Fruit fly (Drosophila melanogaster) whole organism, embryonic: Measurements from ENCODE around the gene CG13360.

ENCODE experiments used
- Antp ChIP-seq: fragments of 200-800 bp; sonication (Bioruptor generic); optimal IDR thresholded peaks from 3 replicates; lab custom pipeline; 2016; ENCODE audit warnings: missing biosample characterization, missing genetic modification characterization
- CG10321 ChIP-seq: fragments of 200-800 bp; sonication (Bioruptor generic); IDR thresholded peaks from 2 replicates; pipeline ENCODE4 v1.3.6; 2022; ENCODE audit warnings: missing biosample characterization, missing genetic modification characterization
- CG10565 ChIP-seq: fragments of 200-800 bp; sonication (Bioruptor generic); optimal IDR thresholded peaks from 3 replicates; lab custom pipeline; 2016; ENCODE audit warnings: missing biosample characterization, mild to moderate bottlenecking, missing genetic modification characterization
- CG12299 ChIP-seq: fragments of 200-800 bp; sonication (Bioruptor generic); optimal IDR thresholded peaks from 2 replicates; lab custom pipeline; 2018; ENCODE audit warnings: missing biosample characterization, mild to moderate bottlenecking, missing genetic modification characterization
- CG1233 ChIP-seq: fragments of 200-800 bp; sonication (Bioruptor generic); optimal IDR thresholded peaks from 4 replicates; lab custom pipeline; 2018; ENCODE audit warnings: missing biosample characterization, mild to moderate bottlenecking, missing genetic modification characterization
- CG13424 ChIP-seq: fragments of 200-800 bp; sonication (Bioruptor generic); optimal IDR thresholded peaks from 2 replicates; lab custom pipeline; 2019; ENCODE audit warnings: missing biosample characterization, mild to moderate bottlenecking, missing genetic modification characterization, moderate library complexity
- CG15011 ChIP-seq: fragments of 200-800 bp; sonication (Bioruptor generic); optimal IDR thresholded peaks from 3 replicates; lab custom pipeline; 2018; ENCODE audit warnings: missing biosample characterization, mild to moderate bottlenecking, missing genetic modification characterization
- CG18476 ChIP-seq: fragments of 200-800 bp; sonication (Bioruptor generic); optimal IDR thresholded peaks from 2 replicates; lab custom pipeline; 2016; ENCODE audit warnings: missing biosample characterization, mild to moderate bottlenecking, missing genetic modification characterization
- CG30431 ChIP-seq: fragments of 200-800 bp; sonication (Bioruptor generic); optimal IDR thresholded peaks from 2 replicates; lab custom pipeline; 2017; ENCODE audit warnings: missing biosample characterization, missing genetic modification characterization
- CG32767 ChIP-seq: fragments of 200-800 bp; sonication (Bioruptor generic); IDR thresholded peaks from 2 replicates; pipeline ENCODE4 v1.3.6; 2022; ENCODE audit warnings: missing biosample characterization, missing genetic modification characterization
- CG33213 ChIP-seq: fragments of 200-800 bp; sonication (Bioruptor generic); optimal IDR thresholded peaks from 3 replicates; lab custom pipeline; 2016; ENCODE audit warnings: missing biosample characterization, missing genetic modification characterization
- CG4360 ChIP-seq: fragments of 200-800 bp; sonication (Bioruptor generic); IDR thresholded peaks from 2 replicates; pipeline ENCODE4 v1.3.6; 2022; ENCODE audit warnings: missing biosample characterization, missing genetic modification characterization
- CG4404 ChIP-seq: fragments of 200-800 bp; sonication (Bioruptor generic); IDR thresholded peaks from 2 replicates; pipeline ENCODE4 v1.3.6; 2022; ENCODE audit warnings: missing biosample characterization, missing genetic modification characterization
- CG4424 ChIP-seq: fragments of 200-800 bp; sonication (Bioruptor generic); optimal IDR thresholded peaks from 3 replicates; lab custom pipeline; 2016; ENCODE audit warnings: missing biosample characterization, missing genetic modification characterization
- CG4617 ChIP-seq: fragments of 200-800 bp; sonication (Bioruptor generic); optimal IDR thresholded peaks from 3 replicates; lab custom pipeline; 2016; ENCODE audit warnings: missing biosample characterization, missing genetic modification characterization, borderline replicate concordance
- CG4854 ChIP-seq: fragments of 200-800 bp; sonication (Bioruptor generic); optimal IDR thresholded peaks from 2 replicates; lab custom pipeline; 2016; ENCODE audit warnings: missing biosample characterization, missing genetic modification characterization, inconsistent platforms
- CG7271 ChIP-seq: fragments of 200-800 bp; sonication (Bioruptor generic); optimal IDR thresholded peaks from 2 replicates; lab custom pipeline; 2018; ENCODE audit warnings: missing biosample characterization, mild to moderate bottlenecking, missing genetic modification characterization, moderate library complexity
- CG7963 ChIP-seq: fragments of 200-800 bp; sonication (Bioruptor generic); IDR thresholded peaks from 3 replicates; pipeline ENCODE4 v1.3.6; 2022; ENCODE audit warnings: missing biosample characterization, missing genetic modification characterization; ENCODE audit not compliant: partially characterized antibody
- CG8089 ChIP-seq: fragments of 200-800 bp; sonication (Bioruptor generic); optimal IDR thresholded peaks from 3 replicates; lab custom pipeline; 2016; ENCODE audit warnings: missing biosample characterization, missing genetic modification characterization
- CkIIα-i1 ChIP-seq: fragments of 200-800 bp; sonication (Bioruptor generic); IDR thresholded peaks from 2 replicates; pipeline ENCODE4 v1.3.6; 2022; ENCODE audit warnings: missing biosample characterization, missing genetic modification characterization
- CrebB ChIP-seq: fragments of 200-800 bp; sonication (Bioruptor generic); optimal IDR thresholded peaks from 3 replicates; lab custom pipeline; 2018; ENCODE audit warnings: missing biosample characterization, mild to moderate bottlenecking, missing genetic modification characterization
- D19A ChIP-seq: fragments of 200-800 bp; optimal IDR thresholded peaks from 3 replicates; lab custom pipeline; 2019; ENCODE audit warnings: missing biosample characterization, mild to moderate bottlenecking, missing genetic modification characterization, moderate library complexity
- Doc2 ChIP-seq: fragments of 200-800 bp; sonication (Bioruptor generic); IDR thresholded peaks from 2 replicates; pipeline ENCODE4 v1.3.6; 2022; ENCODE audit warnings: missing biosample characterization, missing genetic modification characterization
- Lpt ChIP-seq: fragments of >200 bp; optimal IDR thresholded peaks from 2 replicates; lab custom pipeline; 2018; ENCODE audit warnings: missing biosample characterization, missing genetic modification characterization
- Nf-YC ChIP-seq: fragments of 200-800 bp; optimal IDR thresholded peaks from 3 replicates; lab custom pipeline; 2019; ENCODE audit warnings: missing biosample characterization, mild to moderate bottlenecking, missing genetic modification characterization, moderate library complexity
- NfI ChIP-seq: fragments of 200-800 bp; sonication (Bioruptor generic); optimal IDR thresholded peaks from 3 replicates; lab custom pipeline; 2018; ENCODE audit warnings: missing biosample characterization, mild to moderate bottlenecking, missing genetic modification characterization, moderate library complexity
- Oli ChIP-seq: fragments of 200-800 bp; sonication (Bioruptor generic); optimal IDR thresholded peaks from 2 replicates; lab custom pipeline; 2018; ENCODE audit warnings: missing biosample characterization, mild to moderate bottlenecking, missing genetic modification characterization, moderate library complexity
- Opbp ChIP-seq: fragments of 200-800 bp; sonication (Bioruptor generic); IDR thresholded peaks from 3 replicates; pipeline ENCODE4 v1.3.6; 2022; ENCODE audit warnings: missing biosample characterization, missing genetic modification characterization; ENCODE audit not compliant: partially characterized antibody
- Sox100B ChIP-seq: fragments of 200-800 bp; sonication (Bioruptor generic); optimal IDR thresholded peaks from 3 replicates; lab custom pipeline; 2018; ENCODE audit warnings: missing biosample characterization, mild to moderate bottlenecking, missing genetic modification characterization
- Sox102F ChIP-seq: fragments of 200-800 bp; sonication (Bioruptor generic); optimal IDR thresholded peaks from 2 replicates; lab custom pipeline; 2018; ENCODE audit warnings: missing biosample characterization, mild to moderate bottlenecking, missing genetic modification characterization, moderate library complexity
- Trl ChIP-seq, 3 experiments: fragments of >200 bp in 2 of 3; fragments of 200-800 bp in 1 of 3; sonication (Bioruptor generic) in 1 of 3; optimal IDR thresholded peaks; 2 replicates in 1 of 3; 3 replicates in 2 of 3; lab custom pipeline; 2016 to 2017; ENCODE audit warnings: missing biosample characterization in 1 of 3, missing genetic modification characterization in 1 of 3
- abd-A ChIP-seq: fragments of 200-800 bp; sonication (Bioruptor generic); optimal IDR thresholded peaks from 3 replicates; lab custom pipeline; 2019; ENCODE audit warnings: missing biosample characterization, mild to moderate bottlenecking, missing genetic modification characterization, moderate library complexity
- br ChIP-seq: fragments of >200 bp; optimal IDR thresholded peaks from 2 replicates; lab custom pipeline; 2017
- crp ChIP-seq, 2 experiments: fragments of 200-800 bp; sonication (Bioruptor generic); optimal IDR thresholded peaks; 2 replicates in 1 of 2; 3 replicates in 1 of 2; lab custom pipeline; 2017; ENCODE audit warnings: missing biosample characterization in 2 of 2, missing genetic modification characterization in 2 of 2, mild to moderate bottlenecking in 1 of 2, moderate library complexity in 1 of 2
- dan ChIP-seq: fragments of 200-800 bp; sonication (Bioruptor generic); IDR thresholded peaks from 2 replicates; pipeline ENCODE4 v1.3.6; 2022; ENCODE audit warnings: missing biosample characterization, missing genetic modification characterization
- dimm ChIP-seq: fragments of 200-800 bp; sonication (Bioruptor generic); IDR thresholded peaks from 2 replicates; pipeline ENCODE4 v1.3.6; 2022; ENCODE audit warnings: missing biosample characterization, missing genetic modification characterization
- ewg ChIP-seq: fragments of 200-800 bp; sonication (Bioruptor generic); optimal IDR thresholded peaks from 3 replicates; lab custom pipeline; 2017; ENCODE audit warnings: mild to moderate bottlenecking, missing biosample characterization, missing genetic modification reagents, missing genetic modification characterization
- fd3F ChIP-seq: fragments of 200-800 bp; sonication (Bioruptor generic); optimal IDR thresholded peaks from 2 replicates; lab custom pipeline; 2018; ENCODE audit warnings: missing biosample characterization, mild to moderate bottlenecking, missing genetic modification characterization, moderate library complexity
- grn ChIP-seq: fragments of 200-800 bp; sonication (Bioruptor generic); optimal IDR thresholded peaks from 3 replicates; lab custom pipeline; 2017; ENCODE audit warnings: missing biosample characterization, missing genetic modification characterization
- gsb ChIP-seq: fragments of 200-800 bp; sonication (Bioruptor generic); IDR thresholded peaks from 2 replicates; pipeline ENCODE4 v1.3.6; 2022; ENCODE audit warnings: missing biosample characterization, missing genetic modification characterization
- hkb ChIP-seq, 2 experiments: fragments of 200-800 bp in 1 of 2; fragments of >200 bp in 1 of 2; sonication (Bioruptor generic) in 1 of 2; IDR thresholded peaks in 1 of 2; optimal IDR thresholded peaks in 1 of 2; 2 replicates each; pipeline versions ENCODE4 v1.3.6 to Lab custom; 2017 to 2022; ENCODE audit warnings: missing biosample characterization in 1 of 2, missing genetic modification characterization in 1 of 2
- pb ChIP-seq: fragments of 200-800 bp; sonication (Bioruptor generic); optimal IDR thresholded peaks from 3 replicates; lab custom pipeline; 2016; ENCODE audit warnings: missing biosample characterization, missing genetic modification characterization
- peb ChIP-seq: fragments of 200-800 bp; sonication (Bioruptor generic); IDR thresholded peaks from 2 replicates; pipeline ENCODE4 v1.3.6; 2022; ENCODE audit warnings: missing biosample characterization, missing genetic modification characterization
- pita ChIP-seq: fragments of 200-800 bp; sonication (Bioruptor generic); optimal IDR thresholded peaks from 2 replicates; lab custom pipeline; 2017; ENCODE audit warnings: missing biosample characterization, mild to moderate bottlenecking, missing genetic modification characterization
- psq ChIP-seq: fragments of 200-800 bp; sonication (Bioruptor generic); optimal IDR thresholded peaks from 2 replicates; lab custom pipeline; 2017; ENCODE audit warnings: missing biosample characterization, missing genetic modification characterization
- slbo ChIP-seq: fragments of 200-800 bp; sonication (Bioruptor generic); IDR thresholded peaks from 2 replicates; pipeline ENCODE4 v1.3.6; 2022; ENCODE audit warnings: missing biosample characterization, missing genetic modification characterization
- stc ChIP-seq: fragments of 200-800 bp; sonication (Bioruptor generic); IDR thresholded peaks from 2 replicates; pipeline ENCODE4 v1.3.6; 2022; ENCODE audit warnings: missing biosample characterization, missing genetic modification characterization
- vfl ChIP-seq: fragments of 200-800 bp; sonication (Bioruptor generic); optimal IDR thresholded peaks from 2 replicates; lab custom pipeline; 2016; ENCODE audit warnings: missing biosample characterization, missing genetic modification characterization
- zfh1 ChIP-seq: fragments of 200-800 bp; sonication (Bioruptor generic); IDR thresholded peaks from 3 replicates; pipeline ENCODE4 v1.3.6; 2022; ENCODE audit warnings: missing biosample characterization, missing genetic modification characterization

Gene CG13360

dm6 chrX:765039-765508 is 24.8 kb downstream of the CG13360 start, which contains the start of gene RpL22 (continued):
- TF ChIP-seq CG4360 (GFP tag; lab: Robert Waterston, UW): peak; percentile 38; the same call in 1 of the 2 replicates
- TF ChIP-seq CG10565 (GFP tag; lab: Kevin White, UChicago): peak; percentile 52
- peak; percentile 84 for TF ChIP-seq CG15011
- peak; percentile 71 for TF ChIP-seq D19A
- TF ChIP-seq fd3F (GFP tag; lab: Kevin White, UChicago): peak; percentile 69
- TF ChIP-seq CG4404 (GFP tag; lab: Robert Waterston, UW): peak; percentile 66
- TF ChIP-seq crp (GFP tag; optimal IDR thresholded peaks at IDR 0.05; lab: Kevin White, UChicago): peak in 1 of 2 experiments; percentile 67
- peak; percentile 86 for TF ChIP-seq slbo (GFP tag; lab: Robert Waterston, UW)
- peak; percentile 82 for TF ChIP-seq CG4854 (GFP tag; lab: Kevin White, UChicago)
- no peak for TF ChIP-seq Lpt (GFP tag; lab: Kevin White, UChicago)
- TF ChIP-seq Oli (tag; lab: Kevin White, UChicago): peak; percentile 60
- TF ChIP-seq CG1233: peak; percentile 87
- TF ChIP-seq pb (GFP tag; lab: Kevin White, UChicago): peak; percentile 92
- peak; percentile 70 for TF ChIP-seq CG10321 (GFP tag; lab: Robert Waterston, UW)
- no peak for TF ChIP-seq br (lab: Kevin White, UChicago)
- TF ChIP-seq NfI: peak; percentile 93
- peak; percentile 91 for TF ChIP-seq CrebB (tag; lab: Kevin White, UChicago)
- peak; percentile 76 for TF ChIP-seq CG30431 (GFP tag; lab: Kevin White, UChicago)
- peak; percentile 72 for TF ChIP-seq vfl (GFP tag; lab: Kevin White, UChicago)
- peak; percentile 61 for TF ChIP-seq CG13424
- TF ChIP-seq CG8089: peak; percentile 93
- peak; percentile 89 for TF ChIP-seq zfh1
- peak; percentile 60 for TF ChIP-seq Sox102F (GFP tag; lab: Kevin White, UChicago)
- TF ChIP-seq ewg (GFP tag; lab: Kevin White, UChicago): peak; percentile 94
- peak; percentile 75 for TF ChIP-seq Antp
- no peak for TF ChIP-seq dan (GFP tag; lab: Robert Waterston, UW)
- no peak for TF ChIP-seq CG7963 (GFP tag; lab: Robert Waterston, UW)
- TF ChIP-seq CG4424: peak; percentile 81
- TF ChIP-seq CG7271 (tag; lab: Kevin White, UChicago): peak; percentile 82
- peak; percentile 83 for TF ChIP-seq psq (GFP tag; lab: Kevin White, UChicago)
- TF ChIP-seq grn (GFP tag; lab: Kevin White, UChicago): peak; percentile 79
- TF ChIP-seq abd-A (tag; lab: Kevin White, UChicago): peak; percentile 85
- no peak for TF ChIP-seq Trl (optimal IDR thresholded peaks at IDR 0.05; lab: Kevin White, UChicago)
- peak; percentile 92 for TF ChIP-seq Trl (GFP tag; optimal IDR thresholded peaks at IDR 0.05; lab: Kevin White, UChicago)
- no peak for TF ChIP-seq hkb (optimal IDR thresholded peaks at IDR 0.05; lab: Kevin White, UChicago)
- peak; percentile 87 for TF ChIP-seq hkb (GFP tag; IDR thresholded peaks at IDR 0.05; lab: Robert Waterston, UW)
- TF ChIP-seq Doc2 (GFP tag; lab: Robert Waterston, UW): peak; percentile 19; the same call in 1 of the 2 replicates
- peak; percentile 58; the same call in 1 of the 2 replicates for TF ChIP-seq CG32767 (GFP tag; lab: Robert Waterston, UW)
- TF ChIP-seq dimm: peak; percentile 43; the same call in 1 of the 2 replicates
- peak; percentile 81 for TF ChIP-seq CG12299 (tag; lab: Kevin White, UChicago)
- TF ChIP-seq CG18476: peak; percentile 63
- TF ChIP-seq CkIIα-i1 (GFP tag; lab: Robert Waterston, UW): 0 out of 2 replicates have a peak, but pooled peaks have one; percentile 35
- peak; percentile 97 for TF ChIP-seq CG33213
- peak; percentile 77 for TF ChIP-seq Nf-YC (tag; lab: Kevin White, UChicago)
- peak; percentile 55; the same call in 1 of the 2 replicates for TF ChIP-seq peb (GFP tag; lab: Robert Waterston, UW)
- TF ChIP-seq pita: peak; percentile 95
- TF ChIP-seq gsb (GFP tag; lab: Robert Waterston, UW): peak; percentile 62
- peak; percentile 70; the same call in 1 of the 3 replicates for TF ChIP-seq Opbp (GFP tag; lab: Robert Waterston, UW)
- TF ChIP-seq Sox100B (GFP tag; lab: Kevin White, UChicago): peak; percentile 75
- TF ChIP-seq CG4617 (GFP tag; lab: Kevin White, UChicago): peak; percentile 81
- TF ChIP-seq stc (GFP tag; lab: Robert Waterston, UW): peak; percentile 86
